Fruit fly (Drosophila melanogaster) whole organism, wandering third instar larva: ENCODE data around the gene ash1.

Experiments
- Dfd ChIP-seq: fragments of >200 bp; optimal IDR thresholded peaks from 2 replicates; lab custom pipeline; 2017; ENCODE audit warnings: missing biosample characterization, missing genetic modification characterization
- Hr78 ChIP-seq: fragments of >200 bp; optimal IDR thresholded peaks from 2 replicates; lab custom pipeline; 2017; ENCODE audit warnings: missing biosample characterization, missing genetic modification characterization
- br ChIP-seq: fragments of 200-800 bp; sonication (Bioruptor generic); optimal IDR thresholded peaks from 2 replicates; lab custom pipeline; 2016; ENCODE audit warnings: missing biosample characterization, missing genetic modification characterization
- dsf ChIP-seq: sonication (Bioruptor generic); optimal IDR thresholded peaks from 2 replicates; lab custom pipeline; 2016; ENCODE audit warnings: missing biosample characterization, missing genetic modification characterization, borderline replicate concordance
- ey ChIP-seq: fragments of 200-800 bp; sonication (Bioruptor generic); optimal IDR thresholded peaks from 2 replicates; lab custom pipeline; 2016; ENCODE audit warnings: missing biosample characterization, missing genetic modification characterization
- lola ChIP-seq: fragments of >200 bp; optimal IDR thresholded peaks from 2 replicates; lab custom pipeline; 2017; ENCODE audit warnings: missing biosample characterization, missing genetic modification characterization
- usp ChIP-seq: fragments of >200 bp; optimal IDR thresholded peaks from 2 replicates; lab custom pipeline; 2017; ENCODE audit warnings: missing biosample characterization, missing genetic modification characterization

DNA sequence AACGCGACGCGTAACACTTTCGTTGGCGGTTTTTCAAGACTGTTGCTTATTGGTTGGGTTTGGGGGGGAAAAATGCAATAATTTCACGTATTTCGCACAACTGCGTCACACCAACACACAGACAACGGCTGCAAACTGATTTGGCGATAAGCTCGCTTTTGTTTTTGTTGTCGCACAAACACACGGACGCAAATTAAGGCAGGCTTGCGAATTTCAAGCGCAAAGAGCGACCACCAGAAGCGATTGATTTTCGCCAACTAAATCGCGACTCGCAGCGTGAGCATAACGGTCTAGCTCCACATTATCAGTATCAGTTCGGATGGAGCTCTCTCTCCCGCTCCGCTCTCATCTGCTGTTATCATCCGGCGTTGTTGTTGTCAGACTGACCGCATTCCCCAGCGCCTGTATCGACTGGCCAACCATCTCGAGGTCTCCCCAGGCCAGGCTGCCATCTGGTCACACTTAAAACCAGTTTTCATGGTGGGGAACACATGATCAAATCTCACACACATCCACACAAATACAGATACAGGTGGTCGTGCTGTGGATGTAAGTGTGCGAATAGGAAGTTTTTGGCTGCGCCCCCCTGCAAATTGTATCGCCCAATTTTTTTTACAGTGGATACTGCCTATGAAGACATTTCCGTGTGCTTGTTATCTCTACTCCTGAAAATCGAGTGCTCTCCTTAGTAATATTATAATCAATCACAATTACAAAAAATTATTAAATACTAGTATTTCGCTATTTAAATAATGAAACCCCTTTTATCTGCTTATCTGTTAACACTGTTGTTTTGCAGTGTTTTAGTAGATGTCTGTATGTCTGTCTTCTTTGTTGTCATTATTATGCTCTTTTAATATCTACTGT, 34.4 kb upstream of the ash1 start:
- TF ChIP-seq Dfd (GFP tag; lab: Kevin White, UChicago) (no peak), usp (GFP tag; lab: Kevin White, UChicago) (no peak), dsf (no peak), Hr78 (GFP tag; lab: Kevin White, UChicago) (no peak), ey (GFP tag; lab: Kevin White, UChicago) (peak; percentile 72), br (GFP tag; lab: Kevin White, UChicago) (peak; percentile 44), lola (no peak)
